Worm (Caenorhabditis elegans): ENCODE measurements around the gene wht-3.

Gene wht-3

DNA sequence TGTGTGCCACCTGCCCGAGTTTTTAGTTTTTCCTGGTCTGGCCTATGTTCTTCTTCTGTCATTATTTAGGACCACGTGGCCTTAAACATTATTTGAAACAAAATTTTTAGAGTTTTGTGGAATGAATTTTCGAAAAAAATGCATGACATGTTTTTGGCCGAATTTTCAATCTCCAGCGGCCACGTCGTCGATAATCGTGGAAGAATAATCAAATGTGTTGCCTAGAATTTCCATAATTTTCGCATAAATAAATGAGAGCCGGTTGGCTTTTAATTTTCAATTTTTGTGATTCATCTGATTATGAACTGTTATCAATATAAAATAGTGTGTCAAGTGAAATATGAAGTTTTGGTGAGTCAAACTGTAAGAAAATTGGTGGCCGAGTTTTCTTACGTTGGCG, 9.5 kb upstream of the wht-3 start, which contains the start of gene C01G12.16:
TSS of gene C01G12.16 (plus strand) at position 301 of the 400 bp plus-strand sequence.
- TF ChIP-seq ceh-45 (GFP tag; IDR thresholded peaks at IDR 0.05) = no peak
- TF ChIP-seq K02D7.2 (tag; optimal IDR thresholded peaks at IDR 0.05) = no peak
- TF ChIP-seq pha-2 (tag; optimal IDR thresholded peaks at IDR 0.05) = no peak
- TF ChIP-seq fkh-10 (GFP tag; optimal IDR thresholded peaks at IDR 0.05) = no peak
- no peak for TF ChIP-seq ztf-16 (tag; optimal IDR thresholded peaks at IDR 0.05)
- TF ChIP-seq pros-1 (tag; optimal IDR thresholded peaks at IDR 0.05) = no peak
- TF ChIP-seq ref-2 (tag; optimal IDR thresholded peaks at IDR 0.05) = no peak
- no peak for TF ChIP-seq unc-55 (GFP tag; optimal IDR thresholded peaks at IDR 0.05)
- no peak for TF ChIP-seq sox-4 (tag; optimal IDR thresholded peaks at IDR 0.05)
- TF ChIP-seq ceh-9 (tag; optimal IDR thresholded peaks at IDR 0.05) = no peak
- TF ChIP-seq K09A11.1 (tag; optimal IDR thresholded peaks at IDR 0.05; ENCODE audit: insufficient read depth) = no peak
- no peak for TF ChIP-seq ceh-31 (tag; optimal IDR thresholded peaks at IDR 0.05)
- TF ChIP-seq ceh-2 (tag; optimal IDR thresholded peaks at IDR 0.05) = no peak
- TF ChIP-seq gmeb-2 (tag; optimal IDR thresholded peaks at IDR 0.05) = no peak
- TF ChIP-seq eyg-1 (tag; optimal IDR thresholded peaks at IDR 0.05) = no peak
- no peak for TF ChIP-seq C38D4.7 (GFP tag; optimal IDR thresholded peaks at IDR 0.05)
- TF ChIP-seq nfya-1 (tag; optimal IDR thresholded peaks at IDR 0.05) = no peak
- no peak for TF ChIP-seq mec-3 (tag; optimal IDR thresholded peaks at IDR 0.05; ENCODE audit: borderline replicate concordance)

DNA sequence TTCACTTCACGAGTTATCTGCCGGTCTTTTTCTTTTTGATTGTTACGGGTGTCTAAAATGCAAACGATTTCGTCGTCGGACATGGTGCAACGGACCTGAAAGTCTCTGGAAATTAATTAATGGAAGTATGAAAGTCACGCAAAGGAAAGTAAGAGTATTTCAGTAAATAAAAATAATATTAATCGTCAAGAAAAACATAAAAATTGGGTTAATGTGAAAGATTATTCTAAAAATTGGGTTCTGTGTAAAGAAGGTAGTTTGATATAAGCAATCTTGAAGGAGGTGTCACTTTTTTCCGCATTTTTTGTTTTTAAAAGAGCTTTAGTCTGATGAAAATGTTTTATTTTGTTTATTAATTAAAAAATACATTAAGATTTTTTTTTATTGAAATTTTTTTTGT, 5.9 kb upstream of the wht-3 start, which contains the start of gene C16C10.9:
TSS of gene C16C10.9 (minus strand) at position 101 of the 400 bp plus-strand sequence.
- TF ChIP-seq unc-86 (tag; optimal IDR thresholded peaks at IDR 0.05) = no peak

DNA sequence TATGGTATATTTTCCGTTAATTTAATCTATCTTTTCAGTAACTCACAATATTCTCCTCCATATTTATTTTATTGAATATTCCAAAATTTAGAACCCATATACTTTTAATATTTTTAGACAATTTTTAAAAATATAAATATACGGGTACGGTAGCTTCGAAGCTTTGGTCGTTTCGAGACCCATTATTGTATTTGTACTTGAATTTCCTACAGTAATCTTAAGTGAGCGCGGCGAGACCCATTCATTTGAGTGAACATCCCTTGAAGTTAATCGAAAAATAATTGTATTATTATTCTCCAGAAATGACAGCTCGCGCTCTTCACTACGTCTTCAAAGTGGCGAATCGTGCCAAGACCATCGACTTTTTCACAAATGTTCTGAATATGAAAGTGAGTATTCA, 1.9 kb upstream of the wht-3 start, which contains the start of gene glod-4:
TSS of gene glod-4 (plus strand) at position 301 of the 400 bp plus-strand sequence.
- TF ChIP-seq sox-2 (GFP tag; IDR thresholded peaks at IDR 0.05) = no peak
- TF ChIP-seq npax-4 (tag; optimal IDR thresholded peaks at IDR 0.05) = no peak
- no peak for TF ChIP-seq C08G9.2 (tag; optimal IDR thresholded peaks at IDR 0.05)
- TF ChIP-seq ref-2 (tag; optimal IDR thresholded peaks at IDR 0.05) = no peak
- TF ChIP-seq tbx-7 (tag; optimal IDR thresholded peaks at IDR 0.05) = no peak
- no peak for TF ChIP-seq elt-4 (tag; optimal IDR thresholded peaks at IDR 0.05)
- TF ChIP-seq hlh-15 (tag; optimal IDR thresholded peaks at IDR 0.05) = no peak
- TF ChIP-seq fkh-6 (tag; optimal IDR thresholded peaks at IDR 0.05) = no peak
- no peak for TF ChIP-seq ceh-19 (GFP tag; optimal IDR thresholded peaks at IDR 0.05)
- no peak for TF ChIP-seq K02D7.2 (tag; optimal IDR thresholded peaks at IDR 0.05)
- no peak for TF ChIP-seq T23F11.4 (GFP tag; optimal IDR thresholded peaks at IDR 0.05)
- TF ChIP-seq ceh-9 (tag; optimal IDR thresholded peaks at IDR 0.05) = no peak
- no peak for TF ChIP-seq unc-86 (tag; optimal IDR thresholded peaks at IDR 0.05)
- TF ChIP-seq tbx-2 (tag; optimal IDR thresholded peaks at IDR 0.05) = no peak
- TF ChIP-seq mec-3 (tag; optimal IDR thresholded peaks at IDR 0.05; ENCODE audit: borderline replicate concordance) = no peak
- TF ChIP-seq ztf-16 (tag; optimal IDR thresholded peaks at IDR 0.05) = no peak
- TF ChIP-seq ceh-48 (tag; optimal IDR thresholded peaks at IDR 0.05) = no peak
- no peak for TF ChIP-seq ceh-31 (tag; optimal IDR thresholded peaks at IDR 0.05)

DNA sequence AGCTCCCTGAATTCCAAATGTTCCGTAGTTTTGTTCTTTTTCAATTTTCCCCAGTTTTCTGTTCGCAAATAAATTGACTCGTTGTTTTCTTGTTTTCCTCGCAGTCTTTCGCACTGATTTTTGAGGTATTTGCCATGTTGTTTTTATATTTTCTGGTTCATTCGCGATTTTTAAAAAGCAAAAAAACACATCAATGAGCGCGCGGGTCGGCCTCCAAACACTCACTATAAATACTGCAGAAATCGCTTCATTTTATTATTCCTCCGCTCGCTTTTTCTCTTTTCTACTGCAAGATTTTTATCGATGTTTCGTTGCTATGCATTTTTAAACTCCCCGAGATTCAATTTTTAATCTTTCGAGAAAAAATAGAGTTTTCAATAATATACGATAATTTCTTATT, 1.4 kb upstream of the wht-3 start:
- TF ChIP-seq hlh-30 (tag; optimal IDR thresholded peaks at IDR 0.05; ENCODE audit: insufficient read depth) (no peak), ceh-2 (tag; optimal IDR thresholded peaks at IDR 0.05) (no peak), ref-2 (tag; optimal IDR thresholded peaks at IDR 0.05) (no peak), fkh-6 (tag; optimal IDR thresholded peaks at IDR 0.05) (no peak), dmd-4 (tag; optimal IDR thresholded peaks at IDR 0.05; ENCODE audit: borderline replicate concordance) (no peak), elt-4 (tag; optimal IDR thresholded peaks at IDR 0.05) (no peak), nhr-232 (tag; optimal IDR thresholded peaks at IDR 0.05) (no peak), ceh-14 (tag; optimal IDR thresholded peaks at IDR 0.05) (no peak), unc-86 (tag; optimal IDR thresholded peaks at IDR 0.05) (no peak), Y22D7AL.16 (tag; optimal IDR thresholded peaks at IDR 0.05) (no peak), pha-2 (tag; optimal IDR thresholded peaks at IDR 0.05) (no peak), sox-4 (tag; optimal IDR thresholded peaks at IDR 0.05) (no peak), rnt-1 (tag; optimal IDR thresholded peaks at IDR 0.05) (no peak), syd-9 (tag; optimal IDR thresholded peaks at IDR 0.05) (no peak), lin-11 (tag; optimal IDR thresholded peaks at IDR 0.05) (no peak), unc-42 (tag; optimal IDR thresholded peaks at IDR 0.05) (no peak)
